Fruit fly (Drosophila melanogaster): Measurements from ENCODE around the gene CG31752.

DNA sequence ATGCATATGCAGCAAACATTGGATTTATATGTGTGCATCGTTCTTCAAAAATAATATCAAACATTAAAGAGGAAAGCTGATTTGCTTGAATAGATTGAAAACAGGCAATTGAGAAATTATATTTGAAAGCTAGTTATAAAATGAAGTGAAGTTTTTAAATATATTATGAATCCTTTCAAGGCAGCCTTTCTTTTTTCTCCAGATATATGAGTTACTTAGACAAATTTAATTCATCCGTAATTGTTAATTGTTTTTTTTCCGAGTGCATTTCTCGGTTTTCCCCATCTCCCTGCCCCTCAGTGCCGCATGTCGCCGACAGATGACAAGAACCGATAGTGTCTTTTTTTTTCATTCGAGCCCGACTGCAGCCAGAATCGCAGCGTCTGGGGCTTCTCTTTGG is 30.7 kb upstream of the CG31752 start:
- TF ChIP-seq OdsH (GFP tag; optimal IDR thresholded peaks at IDR 0.05), result no peak
- TF ChIP-seq Hr38 (GFP tag; optimal IDR thresholded peaks at IDR 0.05), result no peak
- no peak for TF ChIP-seq CG3032 (tag; optimal IDR thresholded peaks at IDR 0.05)
- TF ChIP-seq CG11294 (GFP tag; IDR thresholded peaks at IDR 0.05), result no peak
- TF ChIP-seq CG6276 (GFP tag; optimal IDR thresholded peaks at IDR 0.05), result no peak
- no peak for TF ChIP-seq fd85E (GFP tag; optimal IDR thresholded peaks at IDR 0.05)
- no peak for TF ChIP-seq Sox102F (GFP tag; optimal IDR thresholded peaks at IDR 0.05)
- no peak for TF ChIP-seq salr (GFP tag; optimal IDR thresholded peaks at IDR 0.05)
- no peak for TF ChIP-seq CG34406 (GFP tag; optimal IDR thresholded peaks at IDR 0.05)
- TF ChIP-seq CG3919 (GFP tag; optimal IDR thresholded peaks at IDR 0.05), result no peak

All from whole organism, prepupa.